Fruit fly (Drosophila melanogaster) whole organism, embryonic: ENCODE data around the gene CG31445.

ENCODE experiments used
- CG10565 ChIP-seq: fragments of 200-800 bp; sonication (Bioruptor generic); optimal IDR thresholded peaks from 3 replicates; lab custom pipeline; 2016; ENCODE audit warnings: missing biosample characterization, mild to moderate bottlenecking, missing genetic modification characterization
- CG13123 ChIP-seq: fragments of 200-800 bp; sonication (Bioruptor generic); optimal IDR thresholded peaks from 2 replicates; lab custom pipeline; 2016; ENCODE audit warnings: missing biosample characterization, missing genetic modification characterization
- CG13287 ChIP-seq: fragments of 200-800 bp; sonication (Bioruptor generic); IDR thresholded peaks from 2 replicates; pipeline ENCODE4 v1.3.6; 2022; ENCODE audit warnings: missing biosample characterization, missing genetic modification characterization; ENCODE audit not compliant: partially characterized antibody
- CG13775 ChIP-seq: fragments of 200-800 bp; sonication (Bioruptor generic); optimal IDR thresholded peaks from 3 replicates; lab custom pipeline; 2017; ENCODE audit warnings: missing biosample characterization, mild to moderate bottlenecking, missing genetic modification characterization
- CG13894 ChIP-seq: fragments of 200-800 bp; sonication (Bioruptor generic); optimal IDR thresholded peaks from 3 replicates; lab custom pipeline; 2018; ENCODE audit warnings: missing biosample characterization, mild to moderate bottlenecking, missing genetic modification characterization, moderate library complexity
- CG15601 ChIP-seq: fragments of 200-800 bp; sonication (Bioruptor generic); optimal IDR thresholded peaks from 3 replicates; lab custom pipeline; 2019; ENCODE audit warnings: missing biosample characterization, mild to moderate bottlenecking, missing genetic modification characterization, moderate library complexity
- CG1603 ChIP-seq: fragments of 200-800 bp; sonication (Bioruptor generic); optimal IDR thresholded peaks from 2 replicates; lab custom pipeline; 2019; ENCODE audit warnings: missing biosample characterization, mild to moderate bottlenecking, missing genetic modification characterization, moderate library complexity
- CG17802 ChIP-seq: fragments of 200-800 bp; sonication (Bioruptor generic); optimal IDR thresholded peaks from 2 replicates; lab custom pipeline; 2018; ENCODE audit warnings: missing biosample characterization, mild to moderate bottlenecking, missing genetic modification characterization, moderate library complexity
- CG18619 ChIP-seq: fragments of 200-800 bp; sonication (Bioruptor generic); optimal IDR thresholded peaks from 3 replicates; lab custom pipeline; 2017; ENCODE audit warnings: missing biosample characterization, mild to moderate bottlenecking, missing genetic modification characterization
- CG31224 ChIP-seq: fragments of 200-800 bp; sonication (Bioruptor generic); IDR thresholded peaks from 2 replicates; pipeline ENCODE4 v1.3.6; 2022; ENCODE audit warnings: missing biosample characterization, missing genetic modification characterization
- CG4360 ChIP-seq: fragments of 200-800 bp; sonication (Bioruptor generic); IDR thresholded peaks from 2 replicates; pipeline ENCODE4 v1.3.6; 2022; ENCODE audit warnings: missing biosample characterization, missing genetic modification characterization
- CG6254 ChIP-seq: fragments of 200-800 bp; sonication (Bioruptor generic); optimal IDR thresholded peaks from 3 replicates; lab custom pipeline; 2017; ENCODE audit warnings: mild to moderate bottlenecking, missing biosample characterization, missing genetic modification reagents, missing genetic modification characterization
- CG6791 ChIP-seq: fragments of 200-800 bp; sonication (Bioruptor generic); IDR thresholded peaks from 3 replicates; pipeline ENCODE4 v1.3.6; 2022; ENCODE audit warnings: missing biosample characterization, missing genetic modification characterization; ENCODE audit not compliant: partially characterized antibody
- CG7357 ChIP-seq: fragments of 200-800 bp; sonication (Bioruptor generic); IDR thresholded peaks from 3 replicates; pipeline ENCODE4 v1.3.6; 2022; ENCODE audit warnings: missing biosample characterization, missing genetic modification characterization
- CG7928 ChIP-seq: fragments of 200-800 bp; sonication (Bioruptor generic); optimal IDR thresholded peaks from 2 replicates; lab custom pipeline; 2017; ENCODE audit warnings: missing biosample characterization, mild to moderate bottlenecking, missing genetic modification characterization
- CG8478 ChIP-seq: fragments of >200 bp; optimal IDR thresholded peaks from 2 replicates; lab custom pipeline; 2018
- D19A ChIP-seq: fragments of 200-800 bp; optimal IDR thresholded peaks from 3 replicates; lab custom pipeline; 2019; ENCODE audit warnings: missing biosample characterization, mild to moderate bottlenecking, missing genetic modification characterization, moderate library complexity
- Dad ChIP-seq: fragments of 200-800 bp; sonication (Bioruptor generic); optimal IDR thresholded peaks from 3 replicates; lab custom pipeline; 2016; ENCODE audit warnings: missing biosample characterization, missing genetic modification characterization
- ERR ChIP-seq: fragments of 200-800 bp; sonication (Bioruptor generic); optimal IDR thresholded peaks from 2 replicates; lab custom pipeline; 2016; ENCODE audit warnings: missing biosample characterization, missing genetic modification characterization
- Eip74EF ChIP-seq, 2 experiments: fragments of 200-800 bp in 1 of 2; fragments of >200 bp in 1 of 2; sonication (Bioruptor generic) in 1 of 2; optimal IDR thresholded peaks; 2 replicates each; lab custom pipeline; 2017 to 2019; ENCODE audit warnings: missing biosample characterization in 2 of 2, missing genetic modification characterization in 2 of 2, mild to moderate bottlenecking in 1 of 2, moderate library complexity in 1 of 2
- Kr ChIP-seq: fragments of 200-800 bp; sonication (Bioruptor generic); optimal IDR thresholded peaks from 2 replicates; lab custom pipeline; 2017; ENCODE audit warnings: missing biosample characterization, mild to moderate bottlenecking, missing genetic modification characterization
- Oaz ChIP-seq: fragments of 200-800 bp; sonication (Bioruptor generic); IDR thresholded peaks from 2 replicates; pipeline ENCODE4 v1.3.6; 2022; ENCODE audit warnings: missing biosample characterization, missing genetic modification characterization
- Optix ChIP-seq: fragments of 200-800 bp; sonication (Bioruptor generic); IDR thresholded peaks from 3 replicates; pipeline ENCODE4 v1.3.6; 2022; ENCODE audit warnings: missing biosample characterization, missing genetic modification characterization
- Rx ChIP-seq: fragments of 200-800 bp; sonication (Bioruptor generic); IDR thresholded peaks from 2 replicates; pipeline ENCODE4 v1.3.6; 2022; ENCODE audit warnings: missing biosample characterization, missing genetic modification characterization
- Sin3A ChIP-seq: fragments of >200 bp; optimal IDR thresholded peaks from 2 replicates; lab custom pipeline; 2018
- Sox100B ChIP-seq: fragments of 200-800 bp; sonication (Bioruptor generic); optimal IDR thresholded peaks from 3 replicates; lab custom pipeline; 2018; ENCODE audit warnings: missing biosample characterization, mild to moderate bottlenecking, missing genetic modification characterization
- Trl ChIP-seq, 3 experiments: fragments of >200 bp in 2 of 3; fragments of 200-800 bp in 1 of 3; sonication (Bioruptor generic) in 1 of 3; optimal IDR thresholded peaks; 2 replicates in 1 of 3; 3 replicates in 2 of 3; lab custom pipeline; 2016 to 2017; ENCODE audit warnings: missing biosample characterization in 1 of 3, missing genetic modification characterization in 1 of 3
- Usf ChIP-seq: fragments of 200-800 bp; sonication (Bioruptor generic); optimal IDR thresholded peaks from 2 replicates; lab custom pipeline; 2017; ENCODE audit warnings: missing genotype, missing biosample characterization, missing genetic modification characterization
- Xrp1 ChIP-seq: fragments of 200-800 bp; sonication (Bioruptor generic); IDR thresholded peaks from 2 replicates; pipeline ENCODE4 v1.3.6; 2022; ENCODE audit warnings: missing biosample characterization, missing genetic modification characterization
- crp ChIP-seq, 2 experiments: fragments of 200-800 bp; sonication (Bioruptor generic); optimal IDR thresholded peaks; 2 replicates in 1 of 2; 3 replicates in 1 of 2; lab custom pipeline; 2017; ENCODE audit warnings: missing biosample characterization in 2 of 2, missing genetic modification characterization in 2 of 2, mild to moderate bottlenecking in 1 of 2, moderate library complexity in 1 of 2
- en ChIP-seq: fragments of 200-800 bp; sonication (Bioruptor generic); optimal IDR thresholded peaks from 2 replicates; lab custom pipeline; 2016; ENCODE audit warnings: missing biosample characterization, missing genetic modification characterization
- gem ChIP-seq: fragments of 200-800 bp; sonication (Bioruptor generic); optimal IDR thresholded peaks from 2 replicates; lab custom pipeline; 2019; ENCODE audit warnings: missing biosample characterization, mild to moderate bottlenecking, missing genetic modification characterization, moderate library complexity
- h ChIP-seq: fragments of >200 bp; optimal IDR thresholded peaks from 2 replicates; lab custom pipeline; 2017
- hbn ChIP-seq: fragments of 200-800 bp; sonication (Bioruptor generic); IDR thresholded peaks from 2 replicates; pipeline ENCODE4 v1.3.6; 2022; ENCODE audit warnings: missing biosample characterization, missing genetic modification characterization; ENCODE audit not compliant: partially characterized antibody
- her ChIP-seq: fragments of 200-800 bp; sonication (Bioruptor generic); optimal IDR thresholded peaks from 2 replicates; lab custom pipeline; 2016; ENCODE audit warnings: missing biosample characterization, missing genetic modification characterization
- jumu ChIP-seq: fragments of 200-800 bp; sonication (Bioruptor generic); optimal IDR thresholded peaks from 3 replicates; lab custom pipeline; 2016; ENCODE audit warnings: missing biosample characterization, missing genetic modification characterization
- kay ChIP-seq: fragments of 200-800 bp; sonication (Bioruptor generic); optimal IDR thresholded peaks from 2 replicates; lab custom pipeline; 2016; ENCODE audit warnings: missing biosample characterization, missing genetic modification characterization
- klu ChIP-seq: fragments of 200-800 bp; sonication (Bioruptor generic); IDR thresholded peaks from 2 replicates; pipeline ENCODE4 v1.3.6; 2022; ENCODE audit warnings: missing biosample characterization, missing genetic modification characterization
- lab ChIP-seq: fragments of 200-800 bp; sonication (Bioruptor generic); optimal IDR thresholded peaks from 3 replicates; lab custom pipeline; 2017; ENCODE audit warnings: missing biosample characterization, missing genetic modification characterization, mild to moderate bottlenecking, moderate library complexity, missing genetic modification reagents
- pnt ChIP-seq: fragments of 200-800 bp; sonication (Bioruptor generic); optimal IDR thresholded peaks from 3 replicates; lab custom pipeline; 2016; ENCODE audit warnings: missing biosample characterization, missing genetic modification characterization
- prd ChIP-seq, 3 experiments: fragments of >200 bp in 2 of 3; fragments of 200-800 bp in 1 of 3; sonication (Bioruptor generic) in 1 of 3; optimal IDR thresholded peaks in 2 of 3; IDR thresholded peaks in 1 of 3; 2 replicates in 2 of 3; 3 replicates in 1 of 3; pipeline versions ENCODE4 v1.3.6 to Lab custom; 2017 to 2022; ENCODE audit warnings: missing biosample characterization in 1 of 3, missing genetic modification characterization in 1 of 3
- pzg ChIP-seq: fragments of 200-800 bp; sonication (Bioruptor generic); optimal IDR thresholded peaks from 3 replicates; lab custom pipeline; 2018; ENCODE audit warnings: missing biosample characterization, mild to moderate bottlenecking, missing genetic modification characterization, moderate library complexity
- scrt ChIP-seq: fragments of 200-800 bp; sonication (Bioruptor generic); optimal IDR thresholded peaks from 2 replicates; lab custom pipeline; 2018; ENCODE audit warnings: missing biosample characterization, mild to moderate bottlenecking, missing genetic modification characterization, moderate library complexity
- sd ChIP-seq: fragments of 200-800 bp; sonication (Bioruptor generic); optimal IDR thresholded peaks from 3 replicates; lab custom pipeline; 2018; ENCODE audit warnings: missing biosample characterization, mild to moderate bottlenecking, missing genetic modification characterization, moderate library complexity
- sna ChIP-seq: fragments of 200-800 bp; sonication (Bioruptor generic); IDR thresholded peaks from 2 replicates; pipeline ENCODE4 v1.3.6; 2022; ENCODE audit warnings: missing biosample characterization, missing genetic modification characterization; ENCODE audit not compliant: partially characterized antibody
- so ChIP-seq: fragments of 200-800 bp; sonication (Bioruptor generic); IDR thresholded peaks from 3 replicates; pipeline ENCODE4 v1.3.6; 2022; ENCODE audit warnings: missing biosample characterization, missing genetic modification characterization
- tgo ChIP-seq: fragments of 200-800 bp; sonication (Bioruptor generic); IDR thresholded peaks from 3 replicates; pipeline ENCODE4 v1.3.6; 2022; ENCODE audit warnings: missing biosample characterization, missing genetic modification characterization
- twi ChIP-seq: fragments of 200-800 bp; optimal IDR thresholded peaks from 2 replicates; lab custom pipeline; 2019; ENCODE audit warnings: missing biosample characterization, mild to moderate bottlenecking, missing genetic modification characterization, moderate library complexity
- tx ChIP-seq: fragments of 200-800 bp; sonication (Bioruptor generic); optimal IDR thresholded peaks from 2 replicates; lab custom pipeline; 2016; ENCODE audit warnings: missing biosample characterization, missing genetic modification characterization
- wor ChIP-seq: fragments of 200-800 bp; sonication (Bioruptor generic); IDR thresholded peaks from 2 replicates; pipeline ENCODE4 v1.3.6; 2022; ENCODE audit warnings: missing biosample characterization, missing genetic modification characterization

CG31445 gene

dm6 chr3R:29214262-29214661 lies 30.4 kb downstream of the CG31445 start (continued):
- peak; percentile 100 for TF ChIP-seq lab
- TF ChIP-seq CG18619 = peak; percentile 99
- TF ChIP-seq kay (GFP tag; lab: Kevin White, UChicago) = peak; percentile 97
- peak; percentile 98 for TF ChIP-seq twi (tag; lab: Kevin White, UChicago)
- peak; percentile 91 for TF ChIP-seq CG7357 (GFP tag; lab: Robert Waterston, UW)
- TF ChIP-seq prd (optimal IDR thresholded peaks at IDR 0.05; lab: Kevin White, UChicago) = no peak
- peak; percentile 99 for TF ChIP-seq prd (GFP tag; IDR thresholded peaks at IDR 0.05; lab: Robert Waterston, UW)
- TF ChIP-seq Trl (optimal IDR thresholded peaks at IDR 0.05; lab: Kevin White, UChicago) = peak; percentile 39 to 41
- TF ChIP-seq Trl (GFP tag; optimal IDR thresholded peaks at IDR 0.05; lab: Kevin White, UChicago) = peak; percentile 99
- peak; percentile 100 for TF ChIP-seq Optix (GFP tag; lab: Robert Waterston, UW)
- peak; percentile 97 for TF ChIP-seq wor (GFP tag; lab: Robert Waterston, UW)
- TF ChIP-seq gem (tag; lab: Kevin White, UChicago) = peak; percentile 99
- peak; percentile 31; the same call in 1 of the 2 replicates for TF ChIP-seq CG13287
- peak; percentile 92 for TF ChIP-seq CG17802
- no peak; the same call in 1 of the 3 replicates for TF ChIP-seq CG6791 (GFP tag; lab: Robert Waterston, UW)
- TF ChIP-seq pnt (GFP tag; lab: Kevin White, UChicago) = peak; percentile 98
- TF ChIP-seq Eip74EF (GFP tag; optimal IDR thresholded peaks at IDR 0.05; lab: Kevin White, UChicago) = peak in 1 of 2 experiments; percentile 99
- TF ChIP-seq Oaz = peak; percentile 99
- peak; percentile 98 for TF ChIP-seq tx
- peak; percentile 96 for TF ChIP-seq CG1603 (tag; lab: Kevin White, UChicago)
- peak; percentile 24 to 76 for TF ChIP-seq crp (GFP tag; optimal IDR thresholded peaks at IDR 0.05; lab: Kevin White, UChicago)
- TF ChIP-seq CG10565 (GFP tag; lab: Kevin White, UChicago) = peak; percentile 97
- TF ChIP-seq CG13123 (GFP tag; lab: Kevin White, UChicago) = peak; percentile 99
- peak; percentile 99 for TF ChIP-seq CG13775 (GFP tag; lab: Kevin White, UChicago)
- peak; percentile 99 for TF ChIP-seq Dad (GFP tag; lab: Kevin White, UChicago)
- TF ChIP-seq pzg = peak; percentile 37
- 0 out of 2 replicates have a peak, but pooled peaks have one; percentile 17 for TF ChIP-seq hbn (GFP tag; lab: Robert Waterston, UW)
- peak; percentile 94 for TF ChIP-seq sd (tag; lab: Kevin White, UChicago)
- peak; percentile 100 for TF ChIP-seq so (GFP tag; lab: Robert Waterston, UW)
- TF ChIP-seq Rx (GFP tag; lab: Robert Waterston, UW) = peak; percentile 99
- no peak for TF ChIP-seq sna (GFP tag; lab: Robert Waterston, UW)
- no peak for TF ChIP-seq CG8478 (lab: Kevin White, UChicago)
- peak; percentile 98 for TF ChIP-seq CG6254 (GFP tag; lab: Kevin White, UChicago)
- TF ChIP-seq ERR = peak; percentile 98
- TF ChIP-seq Usf (GFP tag; lab: Kevin White, UChicago) = peak; percentile 99
- TF ChIP-seq scrt (GFP tag; lab: Kevin White, UChicago) = peak; percentile 98
- peak; percentile 99 for TF ChIP-seq CG15601 (tag; lab: Kevin White, UChicago)
- TF ChIP-seq jumu = peak; percentile 98
- peak; percentile 100 for TF ChIP-seq Xrp1 (GFP tag; lab: Robert Waterston, UW)
- TF ChIP-seq CG4360 = peak; percentile 94
- peak; percentile 97 for TF ChIP-seq Kr
- peak; percentile 86 for TF ChIP-seq CG7928 (GFP tag; lab: Kevin White, UChicago)
- peak; percentile 99 for TF ChIP-seq en (GFP tag; lab: Kevin White, UChicago)
- no peak for TF ChIP-seq Sin3A
- peak; percentile 98 for TF ChIP-seq CG13894 (tag; lab: Kevin White, UChicago)
- TF ChIP-seq her = peak; percentile 97
- TF ChIP-seq h (lab: Kevin White, UChicago) = no peak
- peak; percentile 98 for TF ChIP-seq Sox100B
- TF ChIP-seq D19A (tag; lab: Kevin White, UChicago) = peak; percentile 98
- peak; percentile 95 for TF ChIP-seq klu (GFP tag; lab: Robert Waterston, UW)
- peak; percentile 99 for TF ChIP-seq tgo (GFP tag; lab: Robert Waterston, UW)
- TF ChIP-seq CG31224 = peak; percentile 96
